Worm (Caenorhabditis elegans) whole organism, early embryonic: ENCODE results near the gene fdgt-2.

Experiments
- B0310.2 ChIP-seq: sonication (generic microtip); optimal IDR thresholded peaks from 2 replicates; lab custom pipeline; 2016; ENCODE audit warnings: mild to moderate bottlenecking, missing genetic modification characterization, missing compliant biosample characterization
- F13C5.2 ChIP-seq: sonication (generic microtip); optimal IDR thresholded peaks from 2 replicates; lab custom pipeline; 2017; ENCODE audit warnings: mild to moderate bottlenecking, missing genetic modification characterization, inconsistent platforms, missing compliant biosample characterization
- aly-1 ChIP-seq: sonication (generic microtip); optimal IDR thresholded peaks from 2 replicates; lab custom pipeline; 2016; ENCODE audit warnings: missing genetic modification characterization, missing compliant biosample characterization
- ama-1 ChIP-seq: fragments of 150-350 bp; optimal IDR thresholded peaks from 2 replicates; lab custom pipeline; 2014
- ceh-36 ChIP-seq: sonication (generic microtip); optimal IDR thresholded peaks from 2 replicates; lab custom pipeline; 2016; ENCODE audit warnings: missing genetic modification characterization, inconsistent platforms, missing compliant biosample characterization
- flt-1 ChIP-seq: fragments of 200-800 bp; sonication (Bioruptor generic); IDR thresholded peaks from 2 replicates; pipeline ENCODE4 v1.3.6; 2022; ENCODE audit warnings: missing genetic modification characterization, missing compliant biosample characterization
- hmbx-1 ChIP-seq: sonication (generic microtip); optimal IDR thresholded peaks from 2 replicates; lab custom pipeline; 2016; ENCODE audit warnings: mild to moderate bottlenecking, missing genetic modification characterization, missing compliant biosample characterization
- hmg-4 ChIP-seq: fragments of 200-800 bp; sonication (Bioruptor generic); optimal IDR thresholded peaks from 2 replicates; lab custom pipeline; 2018; ENCODE audit warnings: mild to moderate bottlenecking, missing genetic modification characterization, missing compliant biosample characterization
- pes-1 ChIP-seq: fragments of 200-800 bp; sonication (Bioruptor generic); IDR thresholded peaks from 2 replicates; pipeline ENCODE4 v1.3.6; 2022; ENCODE audit warnings: missing genetic modification reagents, missing genetic modification characterization, missing compliant biosample characterization
- scrt-1 ChIP-seq: fragments of 200-800 bp; sonication (Bioruptor generic); IDR thresholded peaks from 2 replicates; pipeline ENCODE4 v1.3.6; 2022; ENCODE audit warnings: missing genetic modification characterization, missing compliant biosample characterization
- tbx-11 ChIP-seq: fragments of 200-800 bp; sonication (Bioruptor generic); IDR thresholded peaks from 2 replicates; pipeline ENCODE4 v1.3.6; 2022; ENCODE audit warnings: missing genetic modification characterization, missing compliant biosample characterization
- tbx-37 ChIP-seq: fragments of 200-800 bp; sonication (Bioruptor generic); conservative IDR thresholded peaks from 2 replicates; pipeline ENCODE4 v1.3.6; 2022; ENCODE audit warnings: missing genetic modification reagents, missing genetic modification characterization, missing compliant biosample characterization
- tra-4 ChIP-seq: sonication (generic microtip); optimal IDR thresholded peaks from 2 replicates; lab custom pipeline; 2017; ENCODE audit warnings: missing genetic modification characterization, missing compliant biosample characterization

DNA sequence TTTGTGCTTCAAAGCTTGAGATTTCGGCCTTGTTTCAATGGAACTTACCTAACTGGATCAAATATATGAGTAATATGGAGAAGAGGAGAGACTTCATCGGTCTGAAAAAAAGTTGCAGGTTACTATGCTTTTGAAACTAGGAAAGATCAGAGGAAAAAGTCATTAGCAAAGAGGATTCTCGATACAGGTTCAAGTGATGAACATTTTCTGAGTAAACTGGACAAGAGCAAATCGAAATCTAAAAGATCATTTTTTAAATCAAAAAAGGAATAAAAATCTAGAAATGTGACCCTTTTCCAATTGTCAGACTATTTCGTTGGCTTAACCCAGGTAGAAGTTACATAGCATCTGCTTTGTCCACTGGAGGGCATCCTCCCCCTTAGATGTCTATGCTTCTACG is 12.7 kb upstream of the fdgt-2 start, which contains the start of gene skpo-1:
- no peak for TF ChIP-seq pes-1 (GFP tag; lab: Robert Waterston, UW)
- no peak for TF ChIP-seq ceh-36 (tag; lab: Kevin White, UChicago)
- TF ChIP-seq ama-1 (lab: Kevin White, UChicago), result no peak
- no peak for TF ChIP-seq B0310.2 (tag; lab: Kevin White, UChicago)
- TF ChIP-seq hmbx-1 (tag; lab: Kevin White, UChicago), result no peak
- TF ChIP-seq tbx-37 (GFP tag; lab: Robert Waterston, UW), result no peak
- TF ChIP-seq F13C5.2 (tag; lab: Kevin White, UChicago), result no peak
- TF ChIP-seq tbx-11 (GFP tag; lab: Robert Waterston, UW), result no peak
- no peak for TF ChIP-seq scrt-1 (GFP tag; lab: Robert Waterston, UW)
- no peak for TF ChIP-seq tra-4 (tag; lab: Kevin White, UChicago)
- no peak for TF ChIP-seq hmg-4
- no peak for TF ChIP-seq aly-1 (tag; lab: Kevin White, UChicago)
- TF ChIP-seq flt-1, result no peak
